Fruit fly (Drosophila melanogaster) whole organism, embryonic: ENCODE measurements around the gene CG43796.

Source experiments
- BEAF-32 ChIP-seq: fragments of 200-800 bp; sonication (Bioruptor generic); optimal IDR thresholded peaks from 3 replicates; lab custom pipeline; 2017; ENCODE audit warnings: missing biosample characterization, missing genetic modification characterization, mild to moderate bottlenecking, moderate library complexity, missing genetic modification reagents
- CG10654 ChIP-seq: fragments of 200-800 bp; sonication (Bioruptor generic); optimal IDR thresholded peaks from 2 replicates; lab custom pipeline; 2016; ENCODE audit warnings: missing biosample characterization, missing genetic modification characterization
- CG10959 ChIP-seq: fragments of 200-800 bp; sonication (Bioruptor generic); IDR thresholded peaks from 2 replicates; pipeline ENCODE4 v1.3.6; 2022; ENCODE audit warnings: missing biosample characterization, missing genetic modification characterization
- CG12104 ChIP-seq: fragments of 200-800 bp; sonication (Bioruptor generic); optimal IDR thresholded peaks from 3 replicates; lab custom pipeline; 2016; ENCODE audit warnings: missing biosample characterization, missing genetic modification characterization
- CG12155 ChIP-seq: fragments of 200-800 bp; sonication (Bioruptor generic); optimal IDR thresholded peaks from 3 replicates; lab custom pipeline; 2016; ENCODE audit warnings: missing biosample characterization, missing genetic modification characterization
- CG12299 ChIP-seq: fragments of 200-800 bp; sonication (Bioruptor generic); optimal IDR thresholded peaks from 2 replicates; lab custom pipeline; 2018; ENCODE audit warnings: missing biosample characterization, mild to moderate bottlenecking, missing genetic modification characterization
- CG15601 ChIP-seq: fragments of 200-800 bp; sonication (Bioruptor generic); optimal IDR thresholded peaks from 3 replicates; lab custom pipeline; 2019; ENCODE audit warnings: missing biosample characterization, mild to moderate bottlenecking, missing genetic modification characterization, moderate library complexity
- CG1603 ChIP-seq: fragments of 200-800 bp; sonication (Bioruptor generic); optimal IDR thresholded peaks from 2 replicates; lab custom pipeline; 2019; ENCODE audit warnings: missing biosample characterization, mild to moderate bottlenecking, missing genetic modification characterization, moderate library complexity
- CG16779 ChIP-seq: fragments of 200-800 bp; sonication (Bioruptor generic); IDR thresholded peaks from 2 replicates; pipeline ENCODE4 v1.3.6; 2022; ENCODE audit warnings: missing biosample characterization, missing genetic modification characterization
- CG17328 ChIP-seq: fragments of 200-800 bp; sonication (Bioruptor generic); IDR thresholded peaks from 2 replicates; pipeline ENCODE4 v1.3.6; 2022; ENCODE audit warnings: missing biosample characterization, missing genetic modification characterization
- CG17802 ChIP-seq: fragments of 200-800 bp; sonication (Bioruptor generic); optimal IDR thresholded peaks from 2 replicates; lab custom pipeline; 2018; ENCODE audit warnings: missing biosample characterization, mild to moderate bottlenecking, missing genetic modification characterization, moderate library complexity
- CG17829 ChIP-seq: fragments of 200-800 bp; optimal IDR thresholded peaks from 2 replicates; lab custom pipeline; 2019; ENCODE audit warnings: missing biosample characterization, mild to moderate bottlenecking, missing genetic modification characterization, moderate library complexity
- CG18262 ChIP-seq: fragments of 200-800 bp; optimal IDR thresholded peaks from 3 replicates; lab custom pipeline; 2019; ENCODE audit warnings: missing biosample characterization, mild to moderate bottlenecking, missing genetic modification characterization, moderate library complexity
- CG2116 ChIP-seq: fragments of 200-800 bp; sonication (Bioruptor generic); optimal IDR thresholded peaks from 3 replicates; lab custom pipeline; 2018; ENCODE audit warnings: missing biosample characterization, mild to moderate bottlenecking, missing genetic modification characterization
- CG2120 ChIP-seq: fragments of 200-800 bp; sonication (Bioruptor generic); optimal IDR thresholded peaks from 3 replicates; lab custom pipeline; 2016; ENCODE audit warnings: missing biosample characterization, missing genetic modification characterization
- CG2678 ChIP-seq: fragments of 200-800 bp; sonication (Bioruptor generic); optimal IDR thresholded peaks from 3 replicates; lab custom pipeline; 2019; ENCODE audit warnings: missing biosample characterization, mild to moderate bottlenecking, missing genetic modification characterization, moderate library complexity
- CG33213 ChIP-seq: fragments of 200-800 bp; sonication (Bioruptor generic); optimal IDR thresholded peaks from 3 replicates; lab custom pipeline; 2016; ENCODE audit warnings: missing biosample characterization, missing genetic modification characterization
- CG33557 ChIP-seq: fragments of 200-800 bp; sonication (Bioruptor generic); optimal IDR thresholded peaks from 2 replicates; lab custom pipeline; 2019; ENCODE audit warnings: missing biosample characterization, mild to moderate bottlenecking, missing genetic modification characterization, moderate library complexity
- CG34422 ChIP-seq: fragments of 200-800 bp; sonication (Bioruptor generic); IDR thresholded peaks from 3 replicates; pipeline ENCODE4 v1.3.6; 2022; ENCODE audit warnings: missing biosample characterization, missing genetic modification characterization
- CG4854 ChIP-seq: fragments of 200-800 bp; sonication (Bioruptor generic); optimal IDR thresholded peaks from 2 replicates; lab custom pipeline; 2016; ENCODE audit warnings: missing biosample characterization, missing genetic modification characterization, inconsistent platforms
- CG8765 ChIP-seq: fragments of 200-800 bp; sonication (Bioruptor generic); IDR thresholded peaks from 2 replicates; pipeline ENCODE4 v1.3.6; 2022; ENCODE audit warnings: missing biosample characterization, missing genetic modification characterization
- CG9609 ChIP-seq: fragments of 200-800 bp; sonication (Bioruptor generic); optimal IDR thresholded peaks from 3 replicates; lab custom pipeline; 2016; ENCODE audit warnings: missing biosample characterization, missing genetic modification characterization
- D19B ChIP-seq: fragments of 200-800 bp; sonication (Bioruptor generic); optimal IDR thresholded peaks from 2 replicates; lab custom pipeline; 2017; ENCODE audit warnings: missing biosample characterization, mild to moderate bottlenecking, missing genetic modification characterization
- Dek ChIP-seq: fragments of 200-800 bp; sonication (Bioruptor generic); optimal IDR thresholded peaks from 3 replicates; lab custom pipeline; 2019; ENCODE audit warnings: missing biosample characterization, mild to moderate bottlenecking, missing genetic modification characterization, moderate library complexity
- Dref ChIP-seq: fragments of 200-800 bp; sonication (Bioruptor generic); IDR thresholded peaks from 2 replicates; pipeline ENCODE4 v1.3.6; 2022; ENCODE audit warnings: missing biosample characterization, missing genetic modification characterization
- Gug ChIP-seq: fragments of 200-800 bp; sonication (Bioruptor generic); IDR thresholded peaks from 4 replicates; pipeline ENCODE4 v1.3.6; 2022; ENCODE audit warnings: missing biosample characterization, missing genetic modification characterization
- HHEX ChIP-seq: fragments of 200-800 bp; sonication (Bioruptor generic); optimal IDR thresholded peaks from 3 replicates; lab custom pipeline; 2017; ENCODE audit warnings: missing biosample characterization, mild to moderate bottlenecking, missing genetic modification characterization, missing genetic modification reagents
- Hr3 ChIP-seq: fragments of 200-800 bp; sonication (Bioruptor generic); optimal IDR thresholded peaks from 3 replicates; lab custom pipeline; 2016; ENCODE audit warnings: missing biosample characterization, missing genetic modification characterization
- Med ChIP-seq: fragments of 200-800 bp; sonication (Bioruptor generic); peaks from one replicate; lab custom pipeline; 2016; ENCODE audit warnings: missing biosample characterization, missing genetic modification characterization, mild to moderate bottlenecking, inconsistent platforms, moderate library complexity
- Sin3A ChIP-seq: fragments of >200 bp; optimal IDR thresholded peaks from 2 replicates; lab custom pipeline; 2018
- caup ChIP-seq: fragments of 200-800 bp; sonication (Bioruptor generic); optimal IDR thresholded peaks from 3 replicates; lab custom pipeline; 2017; ENCODE audit warnings: missing biosample characterization, mild to moderate bottlenecking, missing genetic modification characterization, moderate library complexity; ENCODE audit not compliant: severe bottlenecking
- cg ChIP-seq: fragments of 200-800 bp; sonication (Bioruptor generic); optimal IDR thresholded peaks from 3 replicates; lab custom pipeline; 2019; ENCODE audit warnings: missing biosample characterization, mild to moderate bottlenecking, missing genetic modification characterization, moderate library complexity
- chinmo ChIP-seq: fragments of 200-800 bp; sonication (Bioruptor generic); IDR thresholded peaks from 4 replicates; pipeline ENCODE4 v1.3.6; 2022; ENCODE audit warnings: missing biosample characterization, missing genetic modification characterization; ENCODE audit not compliant: partially characterized antibody
- dmrt99B ChIP-seq: fragments of 200-800 bp; sonication (Bioruptor generic); optimal IDR thresholded peaks from 2 replicates; lab custom pipeline; 2018; ENCODE audit warnings: missing biosample characterization, mild to moderate bottlenecking, missing genetic modification characterization, moderate library complexity
- emc ChIP-seq: fragments of 200-800 bp; sonication (Bioruptor generic); optimal IDR thresholded peaks from 2 replicates; lab custom pipeline; 2016; ENCODE audit warnings: missing biosample characterization, missing genetic modification characterization
- exex ChIP-seq: fragments of 200-800 bp; sonication (Bioruptor generic); optimal IDR thresholded peaks from 4 replicates; lab custom pipeline; 2018; ENCODE audit warnings: missing biosample characterization, mild to moderate bottlenecking, missing genetic modification characterization, moderate library complexity
- eyg ChIP-seq: fragments of 200-800 bp; sonication (Bioruptor generic); optimal IDR thresholded peaks from 3 replicates; lab custom pipeline; 2016; ENCODE audit warnings: missing biosample characterization, missing genetic modification characterization
- grau ChIP-seq: fragments of 200-800 bp; optimal IDR thresholded peaks from 3 replicates; lab custom pipeline; 2019; ENCODE audit warnings: missing biosample characterization, mild to moderate bottlenecking, missing genetic modification characterization, moderate library complexity
- jumu ChIP-seq: fragments of 200-800 bp; sonication (Bioruptor generic); optimal IDR thresholded peaks from 3 replicates; lab custom pipeline; 2016; ENCODE audit warnings: missing biosample characterization, missing genetic modification characterization
- nmo ChIP-seq: fragments of 200-800 bp; sonication (Bioruptor generic); optimal IDR thresholded peaks from 2 replicates; lab custom pipeline; 2018; ENCODE audit warnings: missing biosample characterization, mild to moderate bottlenecking, missing genetic modification characterization, moderate library complexity
- odd ChIP-seq: fragments of 200-800 bp; sonication (Bioruptor generic); optimal IDR thresholded peaks from 2 replicates; lab custom pipeline; 2017; ENCODE audit warnings: missing biosample characterization, mild to moderate bottlenecking, missing genetic modification characterization
- psq ChIP-seq: fragments of 200-800 bp; sonication (Bioruptor generic); optimal IDR thresholded peaks from 2 replicates; lab custom pipeline; 2017; ENCODE audit warnings: missing biosample characterization, missing genetic modification characterization
- ro ChIP-seq: fragments of 200-800 bp; sonication (Bioruptor generic); IDR thresholded peaks from 2 replicates; pipeline ENCODE4 v1.3.6; 2022; ENCODE audit warnings: missing biosample characterization, missing genetic modification characterization
- sisA ChIP-seq: fragments of 200-800 bp; sonication (Bioruptor generic); IDR thresholded peaks from 2 replicates; pipeline ENCODE4 v1.3.6; 2022; ENCODE audit warnings: missing biosample characterization, missing genetic modification characterization
- tap ChIP-seq: fragments of 200-800 bp; optimal IDR thresholded peaks from 3 replicates; lab custom pipeline; 2019; ENCODE audit warnings: missing biosample characterization, mild to moderate bottlenecking, missing genetic modification characterization, moderate library complexity
- tna ChIP-seq: fragments of 200-800 bp; sonication (Bioruptor generic); IDR thresholded peaks from 2 replicates; pipeline ENCODE4 v1.3.6; 2022; ENCODE audit warnings: missing biosample characterization, missing genetic modification characterization; ENCODE audit not compliant: partially characterized antibody
- usp ChIP-seq: fragments of >200 bp; optimal IDR thresholded peaks from 2 replicates; lab custom pipeline; 2017; ENCODE audit warnings: missing biosample characterization, missing genetic modification characterization
- vfl ChIP-seq: fragments of 200-800 bp; sonication (Bioruptor generic); optimal IDR thresholded peaks from 2 replicates; lab custom pipeline; 2016; ENCODE audit warnings: missing biosample characterization, missing genetic modification characterization

The CG43796 gene

DNA sequence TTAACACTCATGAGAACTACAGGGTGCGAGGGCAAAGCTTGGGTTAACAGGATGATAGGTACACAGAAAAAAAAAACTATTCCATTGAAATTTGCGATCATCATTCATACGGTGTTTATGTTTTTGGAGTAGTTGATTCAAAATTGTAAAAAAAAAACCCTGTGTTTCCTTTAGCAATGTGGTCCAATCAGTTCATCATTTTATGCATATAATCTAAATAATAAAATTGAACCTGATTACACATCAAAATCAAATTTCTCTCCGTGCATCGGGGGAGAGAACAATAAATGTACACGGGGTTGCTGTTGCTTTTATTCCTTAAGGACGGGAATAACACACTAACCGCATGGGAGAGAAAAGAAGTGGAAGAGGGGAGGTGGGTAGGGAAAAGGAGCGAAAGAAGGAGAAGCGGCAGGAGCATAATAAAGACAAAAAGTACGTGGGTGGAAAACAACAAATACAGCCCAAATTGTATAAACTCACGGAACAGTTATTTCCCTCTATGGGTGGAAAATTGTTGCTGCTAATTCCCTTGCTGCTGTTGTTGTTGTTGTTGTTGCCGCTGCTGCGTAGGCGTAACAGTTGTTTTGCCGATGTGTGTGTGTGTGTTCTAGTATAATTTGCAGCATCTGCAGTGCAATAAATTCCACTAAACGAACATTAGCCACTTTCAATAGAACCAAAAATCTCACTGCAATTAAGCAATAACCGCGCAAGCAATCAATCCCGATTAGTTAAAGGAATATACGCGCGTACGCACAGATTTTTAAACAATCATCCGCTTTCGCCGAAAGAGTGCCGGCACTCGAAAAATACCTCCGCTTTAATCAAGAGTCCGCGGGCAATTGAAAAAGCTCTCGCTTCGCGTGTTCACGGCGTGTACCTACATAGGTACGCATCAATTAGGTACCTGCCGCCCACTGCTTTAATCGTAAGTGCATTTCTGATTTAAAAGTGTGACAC lies 18.7 kb upstream of the CG43796 start, which contains the start of gene Agpat2 (continued):
- TF ChIP-seq CG10654 (GFP tag; lab: Kevin White, UChicago), result peak; percentile 82
- peak; percentile 93 for TF ChIP-seq CG2120 (GFP tag; lab: Kevin White, UChicago)
- TF ChIP-seq sisA (GFP tag; lab: Robert Waterston, UW), result peak; percentile 78
- 0 out of 4 replicates have a peak, but pooled peaks have one; percentile 14 for TF ChIP-seq chinmo
- 0 out of 2 replicates have a peak, but pooled peaks have one; percentile 20 for TF ChIP-seq ro (GFP tag; lab: Robert Waterston, UW)
- peak; percentile 83 for TF ChIP-seq HHEX (GFP tag; lab: Kevin White, UChicago)
- peak; percentile 82 for TF ChIP-seq CG15601 (tag; lab: Kevin White, UChicago)
- TF ChIP-seq CG1603 (tag; lab: Kevin White, UChicago), result peak; percentile 76
- TF ChIP-seq exex (tag; lab: Kevin White, UChicago), result peak; percentile 16
- peak; percentile 44 for TF ChIP-seq emc (GFP tag; lab: Kevin White, UChicago)
- peak; percentile 29 for TF ChIP-seq CG2116 (GFP tag; lab: Kevin White, UChicago)
- peak; percentile 77 for TF ChIP-seq tap
- TF ChIP-seq usp (GFP tag; lab: Kevin White, UChicago), result no peak
- TF ChIP-seq CG16779 (GFP tag; lab: Robert Waterston, UW), result no peak
- TF ChIP-seq CG12104 (GFP tag; lab: Kevin White, UChicago), result peak; percentile 80
- TF ChIP-seq dmrt99B (tag; lab: Kevin White, UChicago), result peak; percentile 93
- TF ChIP-seq CG9609 (GFP tag; lab: Kevin White, UChicago), result peak; percentile 76
- TF ChIP-seq psq, result no peak
- no peak for TF ChIP-seq Sin3A (lab: Kevin White, UChicago)
- peak; percentile 83 for TF ChIP-seq grau (tag; lab: Kevin White, UChicago)
- TF ChIP-seq BEAF-32 (GFP tag; lab: Kevin White, UChicago), result no peak
- TF ChIP-seq odd (GFP tag; lab: Kevin White, UChicago), result peak; percentile 73
- TF ChIP-seq nmo (GFP tag; lab: Kevin White, UChicago), result peak; percentile 87
- peak; percentile 88 for TF ChIP-seq CG18262
- peak; percentile 68 for TF ChIP-seq CG33213
- TF ChIP-seq CG17829 (tag; lab: Kevin White, UChicago), result peak; percentile 79
- TF ChIP-seq Med (GFP tag; lab: Kevin White, UChicago), result peak; percentile 94
- TF ChIP-seq Dref (GFP tag; lab: Robert Waterston, UW), result no peak
- peak; percentile 80 for TF ChIP-seq Hr3
- peak; percentile 78 for TF ChIP-seq Dek (tag; lab: Kevin White, UChicago)
- peak; percentile 81 for TF ChIP-seq caup
- peak; percentile 56 for TF ChIP-seq CG4854 (GFP tag; lab: Kevin White, UChicago)
- peak; percentile 81 for TF ChIP-seq CG12299 (tag; lab: Kevin White, UChicago)
- peak; percentile 65 for TF ChIP-seq CG33557 (GFP tag; lab: Kevin White, UChicago)
- TF ChIP-seq cg (GFP tag; lab: Kevin White, UChicago), result peak; percentile 23
- peak; percentile 79 for TF ChIP-seq CG17328
- peak; percentile 65; the same call in 3 of the 4 replicates for TF ChIP-seq Gug (GFP tag; lab: Robert Waterston, UW)
- peak; percentile 67 for TF ChIP-seq vfl (GFP tag; lab: Kevin White, UChicago)
- peak; percentile 28 for TF ChIP-seq CG17802 (tag; lab: Kevin White, UChicago)
- TF ChIP-seq CG2678 (tag; lab: Kevin White, UChicago), result peak; percentile 92
- peak; percentile 8; the same call in 1 of the 2 replicates for TF ChIP-seq CG8765 (GFP tag; lab: Robert Waterston, UW)
- TF ChIP-seq CG10959 (GFP tag; lab: Robert Waterston, UW), result peak; percentile 55
- TF ChIP-seq D19B (GFP tag; lab: Kevin White, UChicago), result peak; percentile 66
- peak; percentile 73 for TF ChIP-seq jumu (GFP tag; lab: Kevin White, UChicago)
- TF ChIP-seq CG12155 (GFP tag; lab: Kevin White, UChicago), result peak; percentile 70
- TF ChIP-seq eyg, result peak; percentile 61
- TF ChIP-seq tna (GFP tag; lab: Robert Waterston, UW), result no peak
- peak; percentile 66; the same call in 2 of the 3 replicates for TF ChIP-seq CG34422 (GFP tag; lab: Robert Waterston, UW)
